Fruit fly (Drosophila melanogaster) Kc167 (cell line): ENCODE measurements around the gene eIF5B.

Source experiments
- Sin3A ChIP-seq: fragments of >200 bp; optimal IDR thresholded peaks from 2 replicates; lab custom pipeline; 2018; ENCODE audit warnings: missing external identifiers
- h ChIP-seq: fragments of >200 bp; optimal IDR thresholded peaks from 3 replicates; lab custom pipeline; 2018; ENCODE audit warnings: missing external identifiers
- psq ChIP-seq: fragments of >200 bp; optimal IDR thresholded peaks from 2 replicates; lab custom pipeline; 2017; ENCODE audit warnings: missing external identifiers

- TF ChIP-seq Sin3A (no peak), h (lab: Kevin White, UChicago) (no peak), psq (lab: Kevin White, UChicago) (no peak)
Observed at dm6 chr3L:3418207-3419086, 42.3 kb downstream of the eIF5B start.
